Worm (Caenorhabditis elegans) whole organism, mixed stage, embryonic: Measurements from ENCODE around the gene E02H1.6.

Source experiments
- elt-3 ChIP-seq: fragments of 150-350 bp; optimal IDR thresholded peaks from 2 replicates; lab custom pipeline; 2014; ENCODE audit warnings: missing biosample characterization, missing genetic modification characterization
- mls-2 ChIP-seq: sonication (generic microtip); optimal IDR thresholded peaks from 2 replicates; lab custom pipeline; 2016; ENCODE audit warnings: mild to moderate bottlenecking, missing genetic modification characterization, moderate library complexity, missing compliant biosample characterization
- nhr-76 ChIP-seq: sonication (generic microtip); optimal IDR thresholded peaks from 2 replicates; lab custom pipeline; 2017; ENCODE audit warnings: missing biosample characterization, missing genetic modification characterization
- pha-4 ChIP-seq: fragments of 150-350 bp; optimal IDR thresholded peaks from 2 replicates; lab custom pipeline; 2018; ENCODE audit warnings: missing biosample characterization, missing genetic modification reagents, missing genetic modification characterization
- snpc-4 ChIP-seq: fragments of 150-350 bp; optimal IDR thresholded peaks from 2 replicates; lab custom pipeline; 2014; ENCODE audit warnings: missing biosample characterization, missing genetic modification characterization

DNA sequence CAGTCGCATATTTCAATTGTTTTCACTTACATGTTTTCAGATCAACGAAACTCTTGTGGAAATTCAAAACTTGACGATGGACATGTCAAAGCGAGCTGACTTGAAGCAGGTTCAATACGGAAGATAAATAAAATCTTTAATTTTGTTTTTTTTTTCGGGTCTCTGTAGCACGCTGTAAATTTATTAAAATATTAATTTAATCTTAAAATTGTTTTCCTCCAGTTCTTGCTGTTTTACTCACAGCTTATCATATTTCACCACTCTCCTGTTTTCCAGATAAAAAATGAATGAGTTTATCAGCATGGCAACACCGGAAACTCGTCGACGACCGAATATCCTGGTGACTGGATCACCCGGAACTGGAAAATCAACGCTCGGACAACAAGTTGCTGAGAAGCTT, at the start of gene E02H1.6:
- no peak for TF ChIP-seq nhr-76 (tag; lab: Kevin White, UChicago)
- no peak for TF ChIP-seq pha-4 (tag; lab: Kevin White, UChicago)
- TF ChIP-seq mls-2: no peak
- no peak for TF ChIP-seq snpc-4 (tag; lab: Kevin White, UChicago)
- TF ChIP-seq elt-3 (tag; lab: Kevin White, UChicago): no peak
